Worm (Caenorhabditis elegans) whole organism, L1 larva: Measurements from ENCODE around the gene fbxa-126.

Experiments
- F16B12.6 ChIP-seq: fragments of 150-350 bp; optimal IDR thresholded peaks from 2 replicates; lab custom pipeline; 2014; ENCODE audit warnings: missing biosample characterization, missing genetic modification characterization
- aha-1 ChIP-seq: fragments of 150-350 bp; optimal IDR thresholded peaks from 2 replicates; lab custom pipeline; 2014; ENCODE audit warnings: missing biosample characterization, missing genetic modification characterization
- aly-2 ChIP-seq: fragments of 150-350 bp; optimal IDR thresholded peaks from 2 replicates; lab custom pipeline; 2014; ENCODE audit warnings: missing biosample characterization, missing genetic modification characterization
- blmp-1 ChIP-seq: fragments of 150-350 bp; optimal IDR thresholded peaks from 2 replicates; lab custom pipeline; 2014; ENCODE audit warnings: missing biosample characterization, missing genetic modification characterization
- ceh-8 ChIP-seq: fragments of 200-800 bp; sonication (Bioruptor generic); optimal IDR thresholded peaks from 2 replicates; lab custom pipeline; 2018; ENCODE audit warnings: mild to moderate bottlenecking, missing genetic modification characterization, moderate library complexity, missing compliant biosample characterization
- dpl-1 ChIP-seq, 3 experiments: fragments of 150-350 bp in 2 of 3; sonication (generic microtip) in 1 of 3; optimal IDR thresholded peaks; 2 replicates each; lab custom pipeline; 2014 to 2017; ENCODE audit warnings: missing biosample characterization in 3 of 3, missing genetic modification characterization in 3 of 3, missing genetic modification reagents in 3 of 3
- dsc-1 ChIP-seq: sonication (generic microtip); optimal IDR thresholded peaks from 2 replicates; lab custom pipeline; 2016; ENCODE audit warnings: mild to moderate bottlenecking, missing genetic modification characterization, missing compliant biosample characterization
- efl-1 ChIP-seq, 4 experiments: fragments of 150-350 bp; optimal IDR thresholded peaks in 3 of 4; peaks in 1 of 4; 1 replicate in 1 of 4; 2 replicates in 3 of 4; lab custom pipeline; 2014; ENCODE audit warnings: missing biosample characterization in 2 of 4, missing genetic modification characterization in 2 of 4, missing genetic modification reagents in 2 of 4
- egl-13 ChIP-seq: sonication (generic microtip); optimal IDR thresholded peaks from 2 replicates; lab custom pipeline; 2016; ENCODE audit warnings: missing genotype, missing genetic modification reagents, missing genetic modification characterization, missing compliant biosample characterization
- egl-27 ChIP-seq, 2 experiments: fragments of 150-350 bp in 1 of 2; sonication (generic microtip); optimal IDR thresholded peaks; 3 replicates each; lab custom pipeline; 2017 to 2018; ENCODE audit warnings: missing biosample characterization in 2 of 2, missing genetic modification characterization in 2 of 2, missing genetic modification reagents in 2 of 2
- elt-2 ChIP-seq: sonication (generic microtip); optimal IDR thresholded peaks from 2 replicates; lab custom pipeline; 2016; ENCODE audit warnings: missing genetic modification characterization, mild to moderate bottlenecking, inconsistent platforms, missing compliant biosample characterization, missing genetic modification reagents
- elt-3 ChIP-seq, 6 experiments: fragments of 150-350 bp in 1 of 6; sonication (generic microtip); optimal IDR thresholded peaks; 2 replicates each; lab custom pipeline; 2017 to 2018; ENCODE audit warnings: missing biosample characterization in 6 of 6, missing genetic modification characterization in 6 of 6, inconsistent platforms in 1 of 6
- fkh-8 ChIP-seq: sonication (generic microtip); optimal IDR thresholded peaks from 2 replicates; lab custom pipeline; 2016; ENCODE audit warnings: mild to moderate bottlenecking, missing genetic modification characterization, missing compliant biosample characterization
- fos-1 ChIP-seq: fragments of 150-350 bp; optimal IDR thresholded peaks from 2 replicates; lab custom pipeline; 2014; ENCODE audit warnings: missing biosample characterization, missing genetic modification characterization
- irx-1 ChIP-seq: sonication (generic microtip); optimal IDR thresholded peaks from 2 replicates; lab custom pipeline; 2016; ENCODE audit warnings: missing genetic modification characterization, missing compliant biosample characterization
- isw-1 ChIP-seq: fragments of 200-800 bp; sonication (Bioruptor generic); IDR thresholded peaks from 2 replicates; pipeline ENCODE4 v1.3.6; 2022; ENCODE audit warnings: missing genetic modification characterization, missing compliant biosample characterization
- lin-14 ChIP-seq: fragments of 200-800 bp; sonication (Bioruptor generic); optimal IDR thresholded peaks from 2 replicates; lab custom pipeline; 2018; ENCODE audit warnings: mild to moderate bottlenecking, missing genetic modification characterization, moderate library complexity, missing compliant biosample characterization
- lin-15B ChIP-seq: fragments of 150-350 bp; sonication (generic microtip); optimal IDR thresholded peaks from 3 replicates; lab custom pipeline; 2014; ENCODE audit warnings: missing biosample characterization, missing genetic modification characterization
- lin-35 ChIP-seq, 2 experiments: fragments of 150-350 bp; optimal IDR thresholded peaks; 2 replicates each; lab custom pipeline; 2014; ENCODE audit warnings: missing biosample characterization in 2 of 2, missing genetic modification characterization in 2 of 2, missing genetic modification reagents in 2 of 2
- lir-3 ChIP-seq: sonication (generic microtip); optimal IDR thresholded peaks from 2 replicates; lab custom pipeline; 2016; ENCODE audit warnings: mild to moderate bottlenecking, missing genetic modification characterization, moderate library complexity, missing compliant biosample characterization; ENCODE audit not compliant: poor library complexity
- lsy-2 ChIP-seq, 2 experiments: fragments of 150-350 bp; optimal IDR thresholded peaks; 2 replicates each; lab custom pipeline; 2014; ENCODE audit warnings: missing biosample characterization in 2 of 2, missing genetic modification characterization in 2 of 2
- mef-2 ChIP-seq: fragments of 150-350 bp; optimal IDR thresholded peaks from 2 replicates; lab custom pipeline; 2014; ENCODE audit warnings: missing biosample characterization, missing genetic modification characterization
- nhr-11 ChIP-seq: fragments of 150-350 bp; optimal IDR thresholded peaks from 2 replicates; lab custom pipeline; 2014; ENCODE audit warnings: missing biosample characterization, missing genetic modification characterization
- nhr-12 ChIP-seq: sonication (generic microtip); optimal IDR thresholded peaks from 2 replicates; lab custom pipeline; 2017; ENCODE audit warnings: missing biosample characterization, missing genetic modification characterization
- nhr-20 ChIP-seq: sonication (generic microtip); optimal IDR thresholded peaks from 2 replicates; lab custom pipeline; 2016; ENCODE audit warnings: mild to moderate bottlenecking, missing genetic modification characterization, missing compliant biosample characterization
- nhr-237 ChIP-seq: fragments of 150-350 bp; optimal IDR thresholded peaks from 2 replicates; lab custom pipeline; 2014; ENCODE audit warnings: missing biosample characterization, missing genetic modification characterization
- nhr-28 ChIP-seq: fragments of 150-350 bp; optimal IDR thresholded peaks from 2 replicates; lab custom pipeline; 2014; ENCODE audit warnings: missing biosample characterization, missing genetic modification characterization
- nhr-84 ChIP-seq: sonication (generic microtip); optimal IDR thresholded peaks from 2 replicates; lab custom pipeline; 2017; ENCODE audit warnings: missing biosample characterization, missing genetic modification characterization
- nhr-90 ChIP-seq: sonication (generic microtip); optimal IDR thresholded peaks from 2 replicates; lab custom pipeline; 2016; ENCODE audit warnings: mild to moderate bottlenecking, missing genetic modification characterization, missing compliant biosample characterization; ENCODE audit not compliant: poor library complexity
- pag-3 ChIP-seq: sonication (generic microtip); optimal IDR thresholded peaks from 2 replicates; lab custom pipeline; 2017; ENCODE audit warnings: missing genetic modification characterization, mild to moderate bottlenecking, missing compliant biosample characterization, antibody characterized with exemption, borderline replicate concordance; ENCODE audit not compliant: insufficient read depth
- pax-3 ChIP-seq: fragments of 200-800 bp; sonication (Bioruptor generic); optimal IDR thresholded peaks from 2 replicates; lab custom pipeline; 2018; ENCODE audit warnings: mild to moderate bottlenecking, missing genetic modification characterization, moderate library complexity, missing compliant biosample characterization
- pqm-1 ChIP-seq: sonication (generic microtip); optimal IDR thresholded peaks from 3 replicates; lab custom pipeline; 2017; ENCODE audit warnings: missing biosample characterization, missing genetic modification characterization
- rnt-1 ChIP-seq: sonication (generic microtip); optimal IDR thresholded peaks from 2 replicates; lab custom pipeline; 2016; ENCODE audit warnings: mild to moderate bottlenecking, missing genetic modification characterization, moderate library complexity, missing compliant biosample characterization
- skn-1 ChIP-seq: fragments of 150-350 bp; optimal IDR thresholded peaks from 2 replicates; lab custom pipeline; 2014; ENCODE audit warnings: missing biosample characterization, missing genetic modification characterization
- snu-23 ChIP-seq: sonication (generic microtip); optimal IDR thresholded peaks from 2 replicates; lab custom pipeline; 2016; ENCODE audit warnings: missing genetic modification characterization, missing compliant biosample characterization
- sox-4 ChIP-seq: sonication (generic microtip); optimal IDR thresholded peaks from 2 replicates; lab custom pipeline; 2016; ENCODE audit warnings: missing genetic modification characterization, missing compliant biosample characterization
- sup-37 ChIP-seq: fragments of 200-800 bp; sonication (Bioruptor generic); optimal IDR thresholded peaks from 2 replicates; lab custom pipeline; 2018; ENCODE audit warnings: mild to moderate bottlenecking, missing genetic modification characterization, missing compliant biosample characterization
- unc-62 ChIP-seq: fragments of 150-350 bp; optimal IDR thresholded peaks from 2 replicates; lab custom pipeline; 2014; ENCODE audit warnings: missing biosample characterization, missing genetic modification reagents, missing genetic modification characterization
- unc-98 ChIP-seq: fragments of 200-800 bp; sonication (Bioruptor generic); IDR thresholded peaks from 2 replicates; pipeline ENCODE4 v1.3.6; 2022; ENCODE audit warnings: missing genetic modification characterization, missing compliant biosample characterization
- vab-15 ChIP-seq: sonication (generic microtip); optimal IDR thresholded peaks from 2 replicates; lab custom pipeline; 2017; ENCODE audit warnings: missing genotype, mild to moderate bottlenecking, missing genetic modification characterization, missing compliant biosample characterization
- ztf-11 ChIP-seq, 2 experiments: sonication (generic microtip); optimal IDR thresholded peaks; 2 replicates each; lab custom pipeline; 2016 to 2017; ENCODE audit warnings: missing genetic modification characterization in 2 of 2, missing biosample characterization in 1 of 2, missing compliant biosample characterization in 1 of 2
- ztf-4 ChIP-seq: fragments of 150-350 bp; optimal IDR thresholded peaks from 2 replicates; lab custom pipeline; 2014; ENCODE audit warnings: missing biosample characterization, missing genetic modification characterization

Gene fbxa-126

ce11 chrIV:14356120-14356519 lies 34.6 kb upstream of the fbxa-126 start (continued):
- TF ChIP-seq elt-2 (tag; lab: Kevin White, UChicago) (no peak), sox-4 (tag; lab: Kevin White, UChicago) (no peak), lir-3 (peak; percentile 19), snu-23 (no peak), dsc-1 (tag; lab: Kevin White, UChicago) (peak; percentile 88), irx-1 (tag; lab: Kevin White, UChicago) (peak; percentile 11), blmp-1 (tag; lab: Kevin White, UChicago) (no peak), fkh-8 (tag; lab: Kevin White, UChicago) (peak; percentile 51), nhr-20 (tag; lab: Kevin White, UChicago) (peak; percentile 10), nhr-11 (no peak), nhr-28 (no peak), efl-1 (optimal IDR thresholded peaks at IDR 0.05; lab: Kevin White, UChicago) (peak; percentile 57 to 74), efl-1 (GFP tag; optimal IDR thresholded peaks at IDR 0.05 in 1 of 2; lab: Kevin White, UChicago) (peak; percentile 17 to 80), ztf-11 (tag; optimal IDR thresholded peaks at IDR 0.05; lab: Kevin White, UChicago) (no peak), sup-37 (GFP tag; lab: Kevin White, UChicago) (no peak), isw-1 (GFP tag; lab: Robert Waterston, UW) (peak; percentile 29), skn-1 (tag; lab: Kevin White, UChicago) (peak; percentile 7)

- no peak for TF ChIP-seq vab-15
- TF ChIP-seq lin-15B (tag; lab: Kevin White, UChicago) = no peak
- TF ChIP-seq F16B12.6 (tag; lab: Kevin White, UChicago) = no peak
- no peak for TF ChIP-seq aly-2 (tag; lab: Kevin White, UChicago)
- no peak for TF ChIP-seq pag-3 (tag; lab: Kevin White, UChicago)
- TF ChIP-seq elt-3 (tag; optimal IDR thresholded peaks at IDR 0.05; lab: Kevin White, UChicago) = no peak
- TF ChIP-seq dpl-1 (GFP tag; optimal IDR thresholded peaks at IDR 0.05; lab: Kevin White, UChicago) = no peak
- TF ChIP-seq egl-27 (tag; optimal IDR thresholded peaks at IDR 0.05; lab: Kevin White, UChicago) = no peak
- no peak for TF ChIP-seq ceh-8
Observed at ce11 chrIV:14350651-14351050, 29.1 kb upstream of the fbxa-126 start, which contains the start of gene oac-56. TSS of gene oac-56 (minus strand) at chrIV:14350751.

- TF ChIP-seq unc-62 (GFP tag; lab: Kevin White, UChicago) (no peak), nhr-90 (tag; lab: Kevin White, UChicago) (no peak), ztf-4 (tag; lab: Kevin White, UChicago) (no peak), nhr-12 (tag; lab: Kevin White, UChicago) (no peak), unc-98 (GFP tag; lab: Robert Waterston, UW) (no peak), isw-1 (GFP tag; lab: Robert Waterston, UW) (no peak), lin-35 (GFP tag; optimal IDR thresholded peaks at IDR 0.05; lab: Kevin White, UChicago) (no peak), rnt-1 (tag; lab: Kevin White, UChicago) (no peak), pag-3 (tag; lab: Kevin White, UChicago) (no peak), blmp-1 (tag; lab: Kevin White, UChicago) (no peak), pqm-1 (no peak), mef-2 (tag; lab: Kevin White, UChicago) (no peak)
Observed at ce11 chrIV:14343756-14344155, 22.2 kb upstream of the fbxa-126 start, which contains the start of gene srlf-28. TSS of gene srlf-28 (minus strand) at chrIV:14343856.

ce11 chrIV:14339657-14340056 lies 18.1 kb upstream of the fbxa-126 start, which contains the start of gene Y67A10A.11:
TSS of gene Y67A10A.11 (plus strand) at chrIV:14339957.
- no peak for TF ChIP-seq ztf-11 (tag; optimal IDR thresholded peaks at IDR 0.05; lab: Kevin White, UChicago)
- no peak for TF ChIP-seq nhr-84 (tag; lab: Kevin White, UChicago)
- TF ChIP-seq elt-3 (tag; optimal IDR thresholded peaks at IDR 0.05; lab: Kevin White, UChicago) = no peak
- TF ChIP-seq rnt-1 (tag; lab: Kevin White, UChicago) = no peak
- no peak for TF ChIP-seq pqm-1
- TF ChIP-seq pax-3 (tag; lab: Kevin White, UChicago) = no peak
- no peak for TF ChIP-seq egl-27 (tag; optimal IDR thresholded peaks at IDR 0.05; lab: Kevin White, UChicago)
- TF ChIP-seq mef-2 (tag; lab: Kevin White, UChicago) = no peak
- no peak for TF ChIP-seq nhr-237 (tag; lab: Kevin White, UChicago)
- no peak for TF ChIP-seq aha-1 (tag; lab: Kevin White, UChicago)
- no peak for TF ChIP-seq nhr-12 (tag; lab: Kevin White, UChicago)
- TF ChIP-seq lsy-2 (tag; optimal IDR thresholded peaks at IDR 0.05; lab: Kevin White, UChicago) = no peak
- no peak for TF ChIP-seq dpl-1 (GFP tag; optimal IDR thresholded peaks at IDR 0.05; lab: Kevin White, UChicago)
- TF ChIP-seq vab-15 = no peak
- TF ChIP-seq nhr-20 (tag; lab: Kevin White, UChicago) = no peak
- no peak for TF ChIP-seq fos-1 (tag; lab: Kevin White, UChicago)
- TF ChIP-seq egl-13 (tag; lab: Kevin White, UChicago) = no peak
- no peak for TF ChIP-seq lin-14
